Worm (Caenorhabditis elegans) whole organism, young adult: Measurements from ENCODE around the gene E01B7.2.

Experiments
- B0019.2 ChIP-seq: fragments of 200-800 bp; sonication (Bioruptor generic); conservative IDR thresholded peaks from 2 replicates; pipeline ENCODE4 v1.3.6; 2022; ENCODE audit warnings: missing genetic modification reagents, missing genetic modification characterization, missing compliant biosample characterization
- B0261.1 ChIP-seq: sonication (generic microtip); optimal IDR thresholded peaks from 2 replicates; lab custom pipeline; 2016; ENCODE audit warnings: mild to moderate bottlenecking, missing genetic modification characterization, moderate library complexity, missing compliant biosample characterization
- B0336.3 ChIP-seq: fragments of 200-800 bp; sonication (Bioruptor generic); IDR thresholded peaks from 2 replicates; pipeline ENCODE4 v1.3.6; 2022; ENCODE audit warnings: missing genetic modification characterization, missing compliant biosample characterization
- C06A6.2 ChIP-seq: fragments of 200-800 bp; sonication (Bioruptor generic); conservative IDR thresholded peaks from 2 replicates; pipeline ENCODE4 v1.3.6; 2022; ENCODE audit warnings: missing genetic modification characterization, missing compliant biosample characterization
- C17E4.6 ChIP-seq: fragments of 200-800 bp; sonication (Bioruptor generic); IDR thresholded peaks from 2 replicates; pipeline ENCODE4 v1.3.6; 2022; ENCODE audit warnings: missing genetic modification reagents, missing genetic modification characterization, missing compliant biosample characterization
- D2030.7 ChIP-seq: fragments of 200-800 bp; sonication (Bioruptor generic); IDR thresholded peaks from 2 replicates; pipeline ENCODE4 v1.3.6; 2022; ENCODE audit warnings: missing genetic modification reagents, missing genetic modification characterization, missing compliant biosample characterization
- F22D6.2 ChIP-seq: sonication (generic microtip); optimal IDR thresholded peaks from 2 replicates; lab custom pipeline; 2016; ENCODE audit warnings: mild to moderate bottlenecking, missing genetic modification characterization, missing compliant biosample characterization
- F23B12.7 ChIP-seq: sonication (generic microtip); optimal IDR thresholded peaks from 2 replicates; lab custom pipeline; 2017; ENCODE audit warnings: missing genetic modification characterization, mild to moderate bottlenecking, missing compliant biosample characterization, antibody characterized with exemption, moderate library complexity; ENCODE audit not compliant: insufficient read depth
- F39B2.1 ChIP-seq: fragments of 200-800 bp; sonication (Bioruptor generic); IDR thresholded peaks from 2 replicates; pipeline ENCODE4 v1.3.6; 2022; ENCODE audit warnings: missing genetic modification reagents, missing genetic modification characterization, missing compliant biosample characterization
- F49E8.2 ChIP-seq: sonication (generic microtip); optimal IDR thresholded peaks from 3 replicates; lab custom pipeline; 2017; ENCODE audit warnings: missing genetic modification characterization, mild to moderate bottlenecking, missing compliant biosample characterization, antibody characterized with exemption, moderate library complexity; ENCODE audit not compliant: insufficient read depth
- F52B5.7 ChIP-seq: sonication (generic microtip); optimal IDR thresholded peaks from 2 replicates; lab custom pipeline; 2016; ENCODE audit warnings: mild to moderate bottlenecking, missing genetic modification characterization, missing compliant biosample characterization
- F57C9.4 ChIP-seq: sonication (generic microtip); optimal IDR thresholded peaks from 2 replicates; lab custom pipeline; 2017; ENCODE audit warnings: mild to moderate bottlenecking, missing genetic modification characterization, missing compliant biosample characterization
- K11D2.4 ChIP-seq: fragments of 200-800 bp; sonication (Bioruptor generic); IDR thresholded peaks from 2 replicates; pipeline ENCODE4 v1.3.6; 2022; ENCODE audit warnings: missing genetic modification reagents, missing genetic modification characterization, missing compliant biosample characterization
- K12H6.12 ChIP-seq: fragments of 200-800 bp; sonication (Bioruptor generic); optimal IDR thresholded peaks from 2 replicates; lab custom pipeline; 2018; ENCODE audit warnings: mild to moderate bottlenecking, missing genetic modification characterization, missing compliant biosample characterization
- T07F8.4 ChIP-seq: sonication (generic microtip); optimal IDR thresholded peaks from 2 replicates; lab custom pipeline; 2016; ENCODE audit warnings: mild to moderate bottlenecking, missing genetic modification characterization, moderate library complexity, missing compliant biosample characterization
- Y53G8AR.9 ChIP-seq: fragments of 200-800 bp; sonication (Bioruptor generic); conservative IDR thresholded peaks from 2 replicates; pipeline ENCODE4 v1.3.6; 2022; ENCODE audit warnings: missing genetic modification reagents, missing genetic modification characterization, missing compliant biosample characterization
- Y67H2A.10 ChIP-seq: fragments of 200-800 bp; sonication (Bioruptor generic); conservative IDR thresholded peaks from 2 replicates; pipeline ENCODE4 v1.3.6; 2022; ENCODE audit warnings: missing genetic modification reagents, missing genetic modification characterization, missing compliant biosample characterization
- Y95B8A.8 ChIP-seq: fragments of 200-800 bp; sonication (Bioruptor generic); IDR thresholded peaks from 2 replicates; pipeline ENCODE4 v1.3.6; 2022; ENCODE audit warnings: missing genetic modification reagents, missing genetic modification characterization, missing compliant biosample characterization
- ZK185.1 ChIP-seq: sonication (generic microtip); optimal IDR thresholded peaks from 2 replicates; lab custom pipeline; 2016; ENCODE audit warnings: mild to moderate bottlenecking, missing genetic modification characterization, missing compliant biosample characterization; ENCODE audit not compliant: poor library complexity, severe bottlenecking
- ama-1 ChIP-seq, 3 experiments: fragments of 150-350 bp in 1 of 3; sonication (generic microtip) in 2 of 3; optimal IDR thresholded peaks; 2 replicates each; lab custom pipeline; 2014 to 2018; ENCODE audit warnings: missing biosample characterization in 2 of 3, missing genetic modification characterization in 2 of 3, missing genetic modification reagents in 2 of 3
- aptf-3 ChIP-seq: fragments of 200-800 bp; sonication (Bioruptor generic); IDR thresholded peaks from 2 replicates; pipeline ENCODE4 v1.3.6; 2022; ENCODE audit warnings: missing genetic modification characterization, missing compliant biosample characterization
- attf-3 ChIP-seq: fragments of 200-800 bp; sonication (Bioruptor generic); conservative IDR thresholded peaks from 2 replicates; pipeline ENCODE4 v1.3.6; 2022; ENCODE audit warnings: missing genetic modification reagents, missing genetic modification characterization, missing compliant biosample characterization
- bed-1 ChIP-seq: fragments of 200-800 bp; sonication (Bioruptor generic); IDR thresholded peaks from 2 replicates; pipeline ENCODE4 v1.3.6; 2022; ENCODE audit warnings: missing genetic modification reagents, missing genetic modification characterization, missing compliant biosample characterization
- bed-2 ChIP-seq: fragments of 200-800 bp; sonication (Bioruptor generic); IDR thresholded peaks from 2 replicates; pipeline ENCODE4 v1.3.6; 2022; ENCODE audit warnings: missing genetic modification reagents, missing genetic modification characterization, missing compliant biosample characterization
- ccch-3 ChIP-seq: fragments of 200-800 bp; sonication (Bioruptor generic); optimal IDR thresholded peaks from 2 replicates; lab custom pipeline; 2018; ENCODE audit warnings: mild to moderate bottlenecking, missing genetic modification characterization, missing compliant biosample characterization
- ceh-100 ChIP-seq: fragments of 200-800 bp; sonication (Bioruptor generic); IDR thresholded peaks from 2 replicates; pipeline ENCODE4 v1.3.6; 2022; ENCODE audit warnings: missing genetic modification reagents, missing genetic modification characterization, missing compliant biosample characterization
- ceh-91 ChIP-seq: fragments of 200-800 bp; sonication (Bioruptor generic); IDR thresholded peaks from 2 replicates; pipeline ENCODE4 v1.3.6; 2022; ENCODE audit warnings: missing genetic modification reagents, missing genetic modification characterization, missing compliant biosample characterization
- dox-1 ChIP-seq: fragments of 200-800 bp; sonication (Bioruptor generic); IDR thresholded peaks from 2 replicates; pipeline ENCODE4 v1.3.6; 2022; ENCODE audit warnings: missing genetic modification reagents, missing genetic modification characterization, missing compliant biosample characterization
- dpl-1 ChIP-seq: fragments of 150-350 bp; optimal IDR thresholded peaks from 2 replicates; lab custom pipeline; 2014; ENCODE audit warnings: missing biosample characterization, missing genetic modification reagents, missing genetic modification characterization
- egrh-3 ChIP-seq: fragments of 200-800 bp; sonication (Bioruptor generic); IDR thresholded peaks from 2 replicates; pipeline ENCODE4 v1.3.6; 2022; ENCODE audit warnings: missing genetic modification reagents, missing genetic modification characterization, missing compliant biosample characterization
- hlh-12 ChIP-seq: sonication (generic microtip); optimal IDR thresholded peaks from 2 replicates; lab custom pipeline; 2016; ENCODE audit warnings: missing genetic modification characterization, missing compliant biosample characterization
- hmg-20 ChIP-seq: fragments of 200-800 bp; sonication (Bioruptor generic); IDR thresholded peaks from 2 replicates; pipeline ENCODE4 v1.3.6; 2022; ENCODE audit warnings: missing genetic modification reagents, missing genetic modification characterization, missing compliant biosample characterization
- lag-1 ChIP-seq: fragments of 200-800 bp; sonication (Bioruptor generic); IDR thresholded peaks from 2 replicates; pipeline ENCODE4 v1.3.6; 2022; ENCODE audit warnings: missing genetic modification reagents, missing genetic modification characterization, missing compliant biosample characterization
- let-526 ChIP-seq: fragments of 200-800 bp; sonication (Bioruptor generic); IDR thresholded peaks from 2 replicates; pipeline ENCODE4 v1.3.6; 2022; ENCODE audit warnings: missing genetic modification reagents, missing genetic modification characterization, missing compliant biosample characterization
- lin-54 ChIP-seq: fragments of 200-800 bp; sonication (Bioruptor generic); optimal IDR thresholded peaks from 2 replicates; lab custom pipeline; 2018; ENCODE audit warnings: mild to moderate bottlenecking, missing genetic modification characterization, missing compliant biosample characterization
- lir-1 ChIP-seq: fragments of 200-800 bp; sonication (Bioruptor generic); conservative IDR thresholded peaks from 2 replicates; pipeline ENCODE4 v1.3.6; 2022; ENCODE audit warnings: missing genetic modification reagents, missing genetic modification characterization, missing compliant biosample characterization
- lsl-1 ChIP-seq: fragments of 200-800 bp; sonication (Bioruptor generic); optimal IDR thresholded peaks from 2 replicates; lab custom pipeline; 2018; ENCODE audit warnings: mild to moderate bottlenecking, missing genetic modification characterization, moderate library complexity, missing compliant biosample characterization
- lsy-27 ChIP-seq: sonication (generic microtip); optimal IDR thresholded peaks from 2 replicates; lab custom pipeline; 2017; ENCODE audit warnings: missing genetic modification characterization, mild to moderate bottlenecking, missing compliant biosample characterization, antibody characterized with exemption, missing genotype, borderline replicate concordance; ENCODE audit not compliant: insufficient read depth
- madf-10 ChIP-seq: sonication (generic microtip); optimal IDR thresholded peaks from 2 replicates; lab custom pipeline; 2016; ENCODE audit warnings: mild to moderate bottlenecking, missing genetic modification characterization, missing compliant biosample characterization
- madf-6 ChIP-seq: fragments of 200-800 bp; sonication (Bioruptor generic); IDR thresholded peaks from 2 replicates; pipeline ENCODE4 v1.3.6; 2022; ENCODE audit warnings: missing genetic modification reagents, missing genetic modification characterization, missing compliant biosample characterization
- madf-8 ChIP-seq: fragments of 200-800 bp; sonication (Bioruptor generic); conservative IDR thresholded peaks from 2 replicates; pipeline ENCODE4 v1.3.6; 2022; ENCODE audit warnings: missing genetic modification reagents, missing genetic modification characterization, missing compliant biosample characterization
- nhr-90 ChIP-seq: sonication (generic microtip); optimal IDR thresholded peaks from 2 replicates; lab custom pipeline; 2016; ENCODE audit warnings: missing genotype, mild to moderate bottlenecking, missing genetic modification characterization, missing compliant biosample characterization
- pbrm-1 ChIP-seq: fragments of 200-800 bp; sonication (Bioruptor generic); IDR thresholded peaks from 2 replicates; pipeline ENCODE4 v1.3.6; 2022; ENCODE audit warnings: missing genetic modification reagents, missing genetic modification characterization, missing compliant biosample characterization
- snpc-1.3 ChIP-seq: sonication (generic microtip); optimal IDR thresholded peaks from 2 replicates; lab custom pipeline; 2017; ENCODE audit warnings: missing genetic modification characterization, mild to moderate bottlenecking, missing compliant biosample characterization, antibody characterized with exemption, moderate library complexity, missing genotype, missing genetic modification reagents; ENCODE audit not compliant: insufficient read depth
- tbp1 ChIP-seq: fragments of 200-800 bp; sonication (Bioruptor generic); optimal IDR thresholded peaks from 2 replicates; lab custom pipeline; 2018; ENCODE audit warnings: mild to moderate bottlenecking, missing genetic modification characterization, missing compliant biosample characterization
- tlf-1 ChIP-seq: fragments of 200-800 bp; sonication (Bioruptor generic); optimal IDR thresholded peaks from 2 replicates; lab custom pipeline; 2018; ENCODE audit warnings: mild to moderate bottlenecking, missing genetic modification characterization, missing compliant biosample characterization
- unc-62 ChIP-seq: fragments of 150-350 bp; optimal IDR thresholded peaks from 2 replicates; lab custom pipeline; 2014; ENCODE audit warnings: missing biosample characterization, missing genetic modification reagents, missing genetic modification characterization
- zfh-2 ChIP-seq: fragments of 200-800 bp; sonication (Bioruptor generic); conservative IDR thresholded peaks from 2 replicates; pipeline ENCODE4 v1.3.6; 2022; ENCODE audit warnings: missing genetic modification reagents, missing genetic modification characterization, missing compliant biosample characterization

The E01B7.2 gene

DNA sequence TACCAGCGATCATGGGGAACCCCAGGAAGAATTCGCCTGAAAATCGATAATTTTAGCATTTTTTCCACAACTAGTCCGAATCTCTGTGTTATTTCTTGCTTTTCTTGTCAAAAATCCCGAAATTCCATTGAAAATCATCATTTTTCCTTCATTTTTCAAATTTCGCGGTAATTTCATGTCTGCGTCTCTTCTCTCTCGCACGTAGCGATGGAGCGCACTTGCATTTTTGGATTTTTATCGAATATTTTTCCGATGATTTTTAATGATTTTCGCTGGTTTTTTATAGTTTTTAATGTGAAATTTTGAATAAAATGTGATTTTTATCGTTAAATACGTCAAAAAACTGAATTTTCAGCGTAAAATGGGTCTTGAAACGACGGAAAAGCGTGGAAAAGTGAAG, at the start of gene E01B7.2:
E01B7.2 (plus strand) TSS at position 350 of the 400 bp plus-strand sequence.
- TF ChIP-seq lsy-27 (tag; lab: Kevin White, UChicago): no peak
- TF ChIP-seq K12H6.12 (tag; lab: Kevin White, UChicago): no peak
- TF ChIP-seq F39B2.1 (GFP tag; lab: Robert Waterston, UW): no peak
- no peak for TF ChIP-seq B0261.1 (tag; lab: Kevin White, UChicago)
- peak; percentile 66; the same call in 1 of the 2 replicates for TF ChIP-seq dox-1 (GFP tag; lab: Robert Waterston, UW)
- TF ChIP-seq lir-1 (GFP tag; lab: Robert Waterston, UW): no peak
- TF ChIP-seq pbrm-1 (GFP tag; lab: Robert Waterston, UW): peak; percentile 60; the same call in 1 of the 2 replicates
- peak; percentile 20 for TF ChIP-seq tbp1 (GFP tag; lab: Kevin White, UChicago)
- TF ChIP-seq aptf-3 (GFP tag; lab: Robert Waterston, UW): no peak
- TF ChIP-seq madf-10 (tag; lab: Kevin White, UChicago): no peak
- no peak for TF ChIP-seq nhr-90 (tag; lab: Kevin White, UChicago)
- TF ChIP-seq C17E4.6 (GFP tag; lab: Robert Waterston, UW): no peak
- no peak for TF ChIP-seq ZK185.1 (tag; lab: Kevin White, UChicago)
- TF ChIP-seq unc-62 (GFP tag; lab: Kevin White, UChicago): no peak
- TF ChIP-seq F52B5.7 (tag; lab: Kevin White, UChicago): no peak
- no peak for TF ChIP-seq egrh-3 (GFP tag; lab: Robert Waterston, UW)
- TF ChIP-seq bed-2 (GFP tag; lab: Robert Waterston, UW): no peak
- peak; percentile 40; the same call in 1 of the 2 replicates for TF ChIP-seq madf-8
- no peak for TF ChIP-seq B0019.2 (GFP tag; lab: Robert Waterston, UW)
- TF ChIP-seq let-526 (GFP tag; lab: Robert Waterston, UW): no peak
- TF ChIP-seq B0336.3 (GFP tag; lab: Robert Waterston, UW): 0 out of 2 replicates have a peak, but pooled peaks have one; percentile 39
- no peak for TF ChIP-seq snpc-1.3 (tag; lab: Kevin White, UChicago)
- peak; percentile 65; the same call in 1 of the 2 replicates for TF ChIP-seq ceh-91 (GFP tag; lab: Robert Waterston, UW)
- TF ChIP-seq ceh-100 (GFP tag; lab: Robert Waterston, UW): no peak
- TF ChIP-seq D2030.7: no peak
- no peak for TF ChIP-seq ccch-3 (GFP tag; lab: Kevin White, UChicago)
- TF ChIP-seq C06A6.2: no peak
- TF ChIP-seq T07F8.4 (tag; lab: Kevin White, UChicago): no peak
- TF ChIP-seq K11D2.4: no peak
- peak; percentile 95 for TF ChIP-seq lin-54 (GFP tag; lab: Kevin White, UChicago)
- TF ChIP-seq F23B12.7: peak; percentile 60
- TF ChIP-seq hmg-20 (GFP tag; lab: Robert Waterston, UW): no peak
- peak; percentile 19 for TF ChIP-seq ama-1 (optimal IDR thresholded peaks at IDR 0.05; lab: Kevin White, UChicago)
- no peak for TF ChIP-seq ama-1 (GFP tag; optimal IDR thresholded peaks at IDR 0.05; lab: Kevin White, UChicago)
- TF ChIP-seq lsl-1 (GFP tag; lab: Kevin White, UChicago): peak; percentile 56
- no peak for TF ChIP-seq bed-1 (GFP tag; lab: Robert Waterston, UW)
- TF ChIP-seq hlh-12 (tag; lab: Kevin White, UChicago): no peak
- TF ChIP-seq lag-1 (GFP tag; lab: Robert Waterston, UW): no peak
- TF ChIP-seq F49E8.2 (tag; lab: Kevin White, UChicago): no peak
- TF ChIP-seq tlf-1: peak; percentile 27
- no peak for TF ChIP-seq Y67H2A.10 (GFP tag; lab: Robert Waterston, UW)
- TF ChIP-seq Y95B8A.8 (GFP tag; lab: Robert Waterston, UW): no peak
- TF ChIP-seq dpl-1 (GFP tag; lab: Kevin White, UChicago): peak; percentile 76
- TF ChIP-seq Y53G8AR.9 (GFP tag; lab: Robert Waterston, UW): peak; percentile 74
- no peak for TF ChIP-seq F22D6.2
- TF ChIP-seq madf-6 (GFP tag; lab: Robert Waterston, UW): peak; percentile 87
- no peak for TF ChIP-seq attf-3 (GFP tag; lab: Robert Waterston, UW)
- no peak for TF ChIP-seq zfh-2 (GFP tag; lab: Robert Waterston, UW)
- no peak for TF ChIP-seq F57C9.4 (tag; lab: Kevin White, UChicago)
